Fruit fly (Drosophila melanogaster) whole organism, embryonic: ENCODE measurements around the gene CG18480.

Source experiments
- CG3838 ChIP-seq: fragments of 200-800 bp; sonication (Bioruptor generic); optimal IDR thresholded peaks from 3 replicates; lab custom pipeline; 2016; ENCODE audit warnings: missing biosample characterization, missing genetic modification characterization
- fd3F ChIP-seq: fragments of 200-800 bp; sonication (Bioruptor generic); optimal IDR thresholded peaks from 2 replicates; lab custom pipeline; 2018; ENCODE audit warnings: missing biosample characterization, mild to moderate bottlenecking, missing genetic modification characterization, moderate library complexity

- TF ChIP-seq CG3838 (GFP tag; lab: Kevin White, UChicago) (no peak), fd3F (GFP tag; lab: Kevin White, UChicago) (no peak)
Observed at dm6 chr2L:15641668-15642067, 11.9 kb downstream of the CG18480 start.
